Fruit fly (Drosophila melanogaster) whole organism, embryonic: Measurements from ENCODE around the gene Jhbp12.

Experiments used
- BEAF-32 ChIP-seq: fragments of 200-800 bp; sonication (Bioruptor generic); optimal IDR thresholded peaks from 3 replicates; lab custom pipeline; 2017; ENCODE audit warnings: missing biosample characterization, missing genetic modification characterization, mild to moderate bottlenecking, moderate library complexity, missing genetic modification reagents
- Bgb ChIP-seq: fragments of 200-800 bp; sonication (Bioruptor generic); IDR thresholded peaks from 2 replicates; pipeline ENCODE4 v1.3.6; 2022; ENCODE audit warnings: missing biosample characterization, missing genetic modification characterization; ENCODE audit not compliant: partially characterized antibody
- CG11560 ChIP-seq: fragments of 200-800 bp; sonication (Bioruptor generic); IDR thresholded peaks from 3 replicates; pipeline ENCODE4 v1.3.6; 2022; ENCODE audit warnings: missing biosample characterization, missing genetic modification characterization
- CG11723 ChIP-seq: fragments of 200-800 bp; sonication (Bioruptor generic); optimal IDR thresholded peaks from 2 replicates; lab custom pipeline; 2017; ENCODE audit warnings: missing biosample characterization, mild to moderate bottlenecking, missing genetic modification characterization
- CG13287 ChIP-seq: fragments of 200-800 bp; sonication (Bioruptor generic); IDR thresholded peaks from 2 replicates; pipeline ENCODE4 v1.3.6; 2022; ENCODE audit warnings: missing biosample characterization, missing genetic modification characterization; ENCODE audit not compliant: partially characterized antibody
- CG15514 ChIP-seq: fragments of 200-800 bp; sonication (Bioruptor generic); optimal IDR thresholded peaks from 3 replicates; lab custom pipeline; 2017; ENCODE audit warnings: missing biosample characterization, missing genetic modification characterization, mild to moderate bottlenecking, moderate library complexity, missing genetic modification reagents
- CG1602 ChIP-seq: fragments of 200-800 bp; sonication (Bioruptor generic); optimal IDR thresholded peaks from 3 replicates; lab custom pipeline; 2016; ENCODE audit warnings: missing biosample characterization, missing genetic modification characterization
- CG16813 ChIP-seq: fragments of 200-800 bp; sonication (Bioruptor generic); IDR thresholded peaks from 3 replicates; pipeline ENCODE4 v1.3.6; 2022; ENCODE audit warnings: missing biosample characterization, missing genetic modification characterization; ENCODE audit not compliant: partially characterized antibody
- CG17385 ChIP-seq: fragments of 200-800 bp; sonication (Bioruptor generic); optimal IDR thresholded peaks from 3 replicates; lab custom pipeline; 2018; ENCODE audit warnings: missing biosample characterization, mild to moderate bottlenecking, missing genetic modification characterization
- CG17612 ChIP-seq: fragments of 200-800 bp; sonication (Bioruptor generic); IDR thresholded peaks from 2 replicates; pipeline ENCODE4 v1.3.6; 2022; ENCODE audit warnings: missing biosample characterization, missing genetic modification characterization
- CG31388 ChIP-seq: fragments of 200-800 bp; sonication (Bioruptor generic); optimal IDR thresholded peaks from 2 replicates; lab custom pipeline; 2016; ENCODE audit warnings: missing biosample characterization, missing genetic modification characterization
- CG34224 ChIP-seq: fragments of 200-800 bp; sonication (Bioruptor generic); IDR thresholded peaks from 3 replicates; pipeline ENCODE4 v1.3.6; 2022; ENCODE audit warnings: missing biosample characterization, missing genetic modification characterization; ENCODE audit not compliant: partially characterized antibody
- CG6765 ChIP-seq: fragments of 200-800 bp; sonication (Bioruptor generic); optimal IDR thresholded peaks from 3 replicates; lab custom pipeline; 2017; ENCODE audit warnings: missing biosample characterization, mild to moderate bottlenecking, missing genetic modification characterization
- CG7745 ChIP-seq: fragments of 200-800 bp; sonication (Bioruptor generic); optimal IDR thresholded peaks from 2 replicates; lab custom pipeline; 2018; ENCODE audit warnings: missing biosample characterization, mild to moderate bottlenecking, missing genetic modification characterization, moderate library complexity
- CG8924 ChIP-seq: fragments of 200-800 bp; optimal IDR thresholded peaks from 3 replicates; lab custom pipeline; 2019; ENCODE audit warnings: missing biosample characterization, mild to moderate bottlenecking, missing genetic modification characterization, moderate library complexity
- CG9609 ChIP-seq: fragments of 200-800 bp; sonication (Bioruptor generic); optimal IDR thresholded peaks from 3 replicates; lab custom pipeline; 2016; ENCODE audit warnings: missing biosample characterization, missing genetic modification characterization
- CrebB ChIP-seq: fragments of 200-800 bp; sonication (Bioruptor generic); optimal IDR thresholded peaks from 3 replicates; lab custom pipeline; 2018; ENCODE audit warnings: missing biosample characterization, mild to moderate bottlenecking, missing genetic modification characterization
- Dll ChIP-seq: fragments of 200-800 bp; sonication (Bioruptor generic); IDR thresholded peaks from 4 replicates; pipeline ENCODE4 v1.3.6; 2022; ENCODE audit warnings: missing biosample characterization, missing genetic modification characterization; ENCODE audit not compliant: partially characterized antibody
- Dp ChIP-seq: fragments of 200-800 bp; sonication (Bioruptor generic); optimal IDR thresholded peaks from 2 replicates; lab custom pipeline; 2018; ENCODE audit warnings: missing biosample characterization, mild to moderate bottlenecking, missing genetic modification characterization, moderate library complexity
- Dref ChIP-seq: fragments of 200-800 bp; sonication (Bioruptor generic); IDR thresholded peaks from 2 replicates; pipeline ENCODE4 v1.3.6; 2022; ENCODE audit warnings: missing biosample characterization, missing genetic modification characterization
- E2f2 ChIP-seq: fragments of 200-800 bp; sonication (Bioruptor generic); IDR thresholded peaks from 2 replicates; pipeline ENCODE4 v1.3.6; 2022; ENCODE audit warnings: missing biosample characterization, missing genetic modification characterization
- Fer3 ChIP-seq: fragments of 200-800 bp; sonication (Bioruptor generic); optimal IDR thresholded peaks from 2 replicates; lab custom pipeline; 2018; ENCODE audit warnings: missing biosample characterization, mild to moderate bottlenecking, missing genetic modification characterization, moderate library complexity
- HLH3B ChIP-seq: fragments of 200-800 bp; sonication (Bioruptor generic); IDR thresholded peaks from 2 replicates; pipeline ENCODE4 v1.3.6; 2022; ENCODE audit warnings: missing biosample characterization, missing genetic modification characterization
- Hmx ChIP-seq: fragments of 200-800 bp; sonication (Bioruptor generic); optimal IDR thresholded peaks from 2 replicates; lab custom pipeline; 2016; ENCODE audit warnings: missing biosample characterization, missing genetic modification characterization
- Lhr ChIP-seq: fragments of 200-800 bp; sonication (Bioruptor generic); optimal IDR thresholded peaks from 3 replicates; lab custom pipeline; 2017; ENCODE audit warnings: mild to moderate bottlenecking, missing biosample characterization, missing genetic modification reagents, missing genetic modification characterization
- MBD-R2 ChIP-seq: fragments of 200-800 bp; sonication (Bioruptor generic); IDR thresholded peaks from 2 replicates; pipeline ENCODE4 v1.3.6; 2022; ENCODE audit warnings: missing biosample characterization, missing genetic modification characterization
- NfI ChIP-seq: fragments of 200-800 bp; sonication (Bioruptor generic); optimal IDR thresholded peaks from 3 replicates; lab custom pipeline; 2018; ENCODE audit warnings: missing biosample characterization, mild to moderate bottlenecking, missing genetic modification characterization, moderate library complexity
- Spps ChIP-seq: fragments of 200-800 bp; sonication (Bioruptor generic); optimal IDR thresholded peaks from 2 replicates; lab custom pipeline; 2018; ENCODE audit warnings: missing biosample characterization, mild to moderate bottlenecking, missing genetic modification characterization
- Sry-δ ChIP-seq: fragments of 200-800 bp; sonication (Bioruptor generic); optimal IDR thresholded peaks from 2 replicates; lab custom pipeline; 2016; ENCODE audit warnings: missing biosample characterization, missing genetic modification characterization
- YL-1 ChIP-seq: fragments of 200-800 bp; sonication (Bioruptor generic); optimal IDR thresholded peaks from 3 replicates; lab custom pipeline; 2017; ENCODE audit warnings: missing biosample characterization, mild to moderate bottlenecking, missing genetic modification characterization
- amos ChIP-seq: fragments of 200-800 bp; sonication (Bioruptor generic); IDR thresholded peaks from 2 replicates; pipeline ENCODE4 v1.3.6; 2022; ENCODE audit warnings: missing biosample characterization, missing genetic modification characterization; ENCODE audit not compliant: partially characterized antibody
- ase ChIP-seq: fragments of 200-800 bp; sonication (Bioruptor generic); IDR thresholded peaks from 3 replicates; pipeline ENCODE4 v1.3.6; 2022; ENCODE audit warnings: missing biosample characterization, missing genetic modification characterization
- az2 ChIP-seq: fragments of 200-800 bp; sonication (Bioruptor generic); optimal IDR thresholded peaks from 3 replicates; lab custom pipeline; 2016; ENCODE audit warnings: missing biosample characterization, missing genetic modification characterization
- bowl ChIP-seq: fragments of 200-800 bp; sonication (Bioruptor generic); IDR thresholded peaks from 2 replicates; pipeline ENCODE4 v1.3.6; 2022; ENCODE audit warnings: missing biosample characterization, missing genetic modification characterization
- bsh ChIP-seq, 2 experiments: fragments of 200-800 bp; sonication (Bioruptor generic); optimal IDR thresholded peaks; 2 replicates each; lab custom pipeline; 2017 to 2018; ENCODE audit warnings: mild to moderate bottlenecking in 2 of 2, missing biosample characterization in 2 of 2, missing genetic modification characterization in 2 of 2, moderate library complexity in 1 of 2
- ftz-f1 ChIP-seq: fragments of 200-800 bp; sonication (Bioruptor generic); optimal IDR thresholded peaks from 2 replicates; lab custom pipeline; 2016; ENCODE audit warnings: missing biosample characterization, missing genetic modification characterization
- gem ChIP-seq: fragments of 200-800 bp; sonication (Bioruptor generic); optimal IDR thresholded peaks from 2 replicates; lab custom pipeline; 2019; ENCODE audit warnings: missing biosample characterization, mild to moderate bottlenecking, missing genetic modification characterization, moderate library complexity
- hb ChIP-seq: fragments of 200-800 bp; sonication (Bioruptor generic); IDR thresholded peaks from 3 replicates; pipeline ENCODE4 v1.3.6; 2022; ENCODE audit warnings: missing biosample characterization, missing genetic modification characterization; ENCODE audit not compliant: partially characterized antibody
- knrl ChIP-seq: fragments of 200-800 bp; sonication (Bioruptor generic); IDR thresholded peaks from 3 replicates; pipeline ENCODE4 v1.3.6; 2022; ENCODE audit warnings: missing biosample characterization, missing genetic modification characterization; ENCODE audit not compliant: partially characterized antibody
- pnt ChIP-seq: fragments of 200-800 bp; sonication (Bioruptor generic); optimal IDR thresholded peaks from 3 replicates; lab custom pipeline; 2016; ENCODE audit warnings: missing biosample characterization, missing genetic modification characterization
- sens ChIP-seq: fragments of 200-800 bp; sonication (Bioruptor generic); peaks from one replicate; lab custom pipeline; 2016; ENCODE audit warnings: missing biosample characterization, missing genetic modification characterization
- z ChIP-seq: fragments of 200-800 bp; sonication (Bioruptor generic); IDR thresholded peaks from 3 replicates; pipeline ENCODE4 v1.3.6; 2022; ENCODE audit warnings: missing biosample characterization, missing genetic modification characterization

Jhbp12 gene

DNA sequence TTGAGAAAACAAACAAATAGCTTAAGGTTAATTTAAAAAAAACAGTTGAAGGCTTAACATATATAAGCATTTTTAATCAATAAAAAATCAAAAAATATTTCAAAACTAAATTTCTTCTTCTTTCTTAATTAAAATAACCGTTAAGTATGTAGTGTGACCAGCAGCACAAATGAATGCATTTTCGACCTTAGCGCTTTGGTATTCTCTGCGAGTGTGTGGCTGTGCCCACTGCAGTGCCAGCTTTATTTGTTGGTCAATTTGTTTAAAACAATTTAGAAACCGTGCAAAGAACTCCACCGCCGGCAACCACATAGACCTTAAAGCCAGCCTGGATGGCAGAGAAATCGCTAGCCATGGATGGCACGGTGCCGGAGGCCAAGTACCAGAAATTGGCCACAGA lies 3.3 kb downstream of the Jhbp12 start, which contains the start of gene CG6607 (continued):
- no peak for TF ChIP-seq CG7745 (tag; lab: Kevin White, UChicago)
- TF ChIP-seq Hmx (GFP tag; lab: Kevin White, UChicago): no peak
- no peak for TF ChIP-seq ase
- no peak for TF ChIP-seq NfI (GFP tag; lab: Kevin White, UChicago)
- peak; percentile 66 for TF ChIP-seq CG8924 (tag; lab: Kevin White, UChicago)
- no peak for TF ChIP-seq CG11723 (GFP tag; lab: Kevin White, UChicago)
- TF ChIP-seq pnt (GFP tag; lab: Kevin White, UChicago): no peak
- TF ChIP-seq CG11560: no peak
- TF ChIP-seq CG34224 (GFP tag; lab: Robert Waterston, UW): peak; percentile 59
- TF ChIP-seq sens (GFP tag; lab: Kevin White, UChicago): peak; percentile 53
- peak; percentile 93 for TF ChIP-seq CG17385 (GFP tag; lab: Kevin White, UChicago)
- peak; percentile 34 for TF ChIP-seq Lhr (GFP tag; lab: Kevin White, UChicago)
- TF ChIP-seq amos (GFP tag; lab: Robert Waterston, UW): peak; percentile 43; the same call in 1 of the 2 replicates
- TF ChIP-seq Fer3 (tag; lab: Kevin White, UChicago): no peak
- TF ChIP-seq Sry-δ (GFP tag; lab: Kevin White, UChicago): peak; percentile 10
- TF ChIP-seq gem (tag; lab: Kevin White, UChicago): no peak
- TF ChIP-seq z (GFP tag; lab: Robert Waterston, UW): no peak
- peak; percentile 27 for TF ChIP-seq CG15514
- peak; percentile 69 for TF ChIP-seq MBD-R2 (GFP tag; lab: Robert Waterston, UW)
- peak; percentile 33; the same call in 1 of the 2 replicates for TF ChIP-seq Bgb
- TF ChIP-seq YL-1 (GFP tag; lab: Kevin White, UChicago): peak; percentile 54
- no peak for TF ChIP-seq az2
- no peak for TF ChIP-seq bowl
- TF ChIP-seq CG9609 (GFP tag; lab: Kevin White, UChicago): no peak
- no peak for TF ChIP-seq CG31388
- TF ChIP-seq CG6765 (GFP tag; lab: Kevin White, UChicago): no peak
- no peak for TF ChIP-seq bsh (GFP tag; optimal IDR thresholded peaks at IDR 0.05; lab: Kevin White, UChicago)
- TF ChIP-seq CG1602 (GFP tag; lab: Kevin White, UChicago): no peak
- peak; percentile 11; the same call in 1 of the 3 replicates for TF ChIP-seq CG16813 (GFP tag; lab: Robert Waterston, UW)
- no peak for TF ChIP-seq Spps
- TF ChIP-seq E2f2 (GFP tag; lab: Robert Waterston, UW): peak; percentile 62
- peak; percentile 36 for TF ChIP-seq BEAF-32 (GFP tag; lab: Kevin White, UChicago)
- TF ChIP-seq HLH3B (GFP tag; lab: Robert Waterston, UW): no peak
- TF ChIP-seq Dref (GFP tag; lab: Robert Waterston, UW): peak; percentile 38; the same call in 1 of the 2 replicates
- TF ChIP-seq knrl (GFP tag; lab: Robert Waterston, UW): 0 out of 3 replicates have a peak, but pooled peaks have one; percentile 23
- no peak for TF ChIP-seq CG17612 (GFP tag; lab: Robert Waterston, UW)
- peak; percentile 59 for TF ChIP-seq Dp (GFP tag; lab: Kevin White, UChicago)
- no peak for TF ChIP-seq hb (GFP tag; lab: Robert Waterston, UW)
- TF ChIP-seq Dll: peak; percentile 48; the same call in 2 of the 4 replicates
- peak; percentile 77 for TF ChIP-seq CG13287 (GFP tag; lab: Robert Waterston, UW)
- no peak for TF ChIP-seq CrebB
- peak; percentile 5 for TF ChIP-seq ftz-f1 (GFP tag; lab: Kevin White, UChicago)
